Worm (Caenorhabditis elegans): ENCODE measurements around the gene nob-1.

- TF ChIP-seq dao-5 (tag; optimal IDR thresholded peaks at IDR 0.05) (no peak), him-1 (tag; optimal IDR thresholded peaks at IDR 0.05) (no peak)
These were observed 39.3 kb upstream of the nob-1 start for ce11 chrIII:12123427-12123826.
